Fruit fly (Drosophila melanogaster) whole organism, pupa: ENCODE results near the gene CAH7.
A peak's percentile ranks its signal among the peaks of the same experiment; 100 is the strongest.

Experiments
- CG10348 ChIP-seq: fragments of 200-800 bp; sonication (Bioruptor generic); IDR thresholded peaks from 2 replicates; pipeline ENCODE4 v1.3.6; 2022; ENCODE audit warnings: missing biosample characterization, missing genetic modification characterization
- CG12605 ChIP-seq: fragments of 200-800 bp; sonication (Bioruptor generic); IDR thresholded peaks from 2 replicates; pipeline ENCODE4 v1.3.6; 2022; ENCODE audit warnings: missing biosample characterization, missing genetic modification characterization
- CG13204 ChIP-seq: fragments of 200-800 bp; sonication (Bioruptor generic); optimal IDR thresholded peaks from 2 replicates; lab custom pipeline; 2018; ENCODE audit warnings: missing biosample characterization, mild to moderate bottlenecking, missing genetic modification characterization, moderate library complexity
- CG14655 ChIP-seq: fragments of 200-800 bp; sonication (Bioruptor generic); optimal IDR thresholded peaks from 3 replicates; lab custom pipeline; 2017; ENCODE audit warnings: mild to moderate bottlenecking, missing biosample characterization, missing genetic modification reagents, missing genetic modification characterization
- CG15710 ChIP-seq: fragments of 200-800 bp; sonication (Bioruptor generic); optimal IDR thresholded peaks from 2 replicates; lab custom pipeline; 2018; ENCODE audit warnings: missing biosample characterization, mild to moderate bottlenecking, missing genetic modification characterization, moderate library complexity
- CG17806 ChIP-seq: fragments of 200-800 bp; sonication (Bioruptor generic); optimal IDR thresholded peaks from 2 replicates; lab custom pipeline; 2018; ENCODE audit warnings: missing biosample characterization, mild to moderate bottlenecking, missing genetic modification characterization, moderate library complexity
- CG32121 ChIP-seq: fragments of 200-800 bp; sonication (Bioruptor generic); IDR thresholded peaks from 2 replicates; pipeline ENCODE4 v1.3.6; 2022; ENCODE audit warnings: missing biosample characterization, missing genetic modification characterization
- CG34367 ChIP-seq: fragments of 200-800 bp; sonication (Bioruptor generic); optimal IDR thresholded peaks from 2 replicates; lab custom pipeline; 2018; ENCODE audit warnings: missing biosample characterization, mild to moderate bottlenecking, missing genetic modification characterization
- CG4496 ChIP-seq: fragments of 200-800 bp; sonication (Bioruptor generic); IDR thresholded peaks from 3 replicates; pipeline ENCODE4 v1.3.6; 2022; ENCODE audit warnings: missing biosample characterization, missing genetic modification characterization
- CG8159 ChIP-seq: fragments of 200-800 bp; sonication (Bioruptor generic); optimal IDR thresholded peaks from 3 replicates; lab custom pipeline; 2018; ENCODE audit warnings: missing biosample characterization, mild to moderate bottlenecking, missing genetic modification characterization, moderate library complexity
- CG8301 ChIP-seq: fragments of 200-800 bp; sonication (Bioruptor generic); optimal IDR thresholded peaks from 2 replicates; lab custom pipeline; 2018; ENCODE audit warnings: missing biosample characterization, mild to moderate bottlenecking, missing genetic modification characterization
- CG9948 ChIP-seq: fragments of 200-800 bp; sonication (Bioruptor generic); optimal IDR thresholded peaks from 2 replicates; lab custom pipeline; 2018; ENCODE audit warnings: missing biosample characterization, mild to moderate bottlenecking, missing genetic modification characterization, moderate library complexity
- D1 ChIP-seq: fragments of 200-800 bp; sonication (Bioruptor generic); optimal IDR thresholded peaks from 2 replicates; lab custom pipeline; 2018; ENCODE audit warnings: missing biosample characterization, mild to moderate bottlenecking, missing genetic modification characterization, moderate library complexity
- EcR ChIP-seq: fragments of 200-800 bp; sonication (Bioruptor generic); optimal IDR thresholded peaks from 3 replicates; lab custom pipeline; 2019; ENCODE audit warnings: missing biosample characterization, missing genetic modification characterization, mild to moderate bottlenecking, moderate library complexity, missing genetic modification reagents
- Ets98B ChIP-seq: fragments of 200-800 bp; sonication (Bioruptor generic); IDR thresholded peaks from 2 replicates; pipeline ENCODE4 v1.3.6; 2022; ENCODE audit warnings: missing biosample characterization, missing genetic modification characterization
- Pif1A ChIP-seq: fragments of 200-800 bp; sonication (Bioruptor generic); optimal IDR thresholded peaks from 3 replicates; lab custom pipeline; 2016; ENCODE audit warnings: missing biosample characterization, missing genetic modification characterization
- Pif1B ChIP-seq: fragments of 200-800 bp; sonication (Bioruptor generic); optimal IDR thresholded peaks from 3 replicates; lab custom pipeline; 2016; ENCODE audit warnings: missing biosample characterization, missing genetic modification characterization
- Snoo ChIP-seq: fragments of 200-800 bp; sonication (Bioruptor generic); optimal IDR thresholded peaks from 3 replicates; lab custom pipeline; 2017; ENCODE audit warnings: missing biosample characterization, mild to moderate bottlenecking, missing genetic modification characterization, inconsistent platforms
- fd96Ca ChIP-seq: fragments of 200-800 bp; sonication (Bioruptor generic); IDR thresholded peaks from 3 replicates; pipeline ENCODE4 v1.3.6; 2022; ENCODE audit warnings: missing biosample characterization, missing genetic modification characterization
- gl ChIP-seq: fragments of 200-800 bp; sonication (Bioruptor generic); optimal IDR thresholded peaks from 2 replicates; lab custom pipeline; 2018; ENCODE audit warnings: missing biosample characterization, mild to moderate bottlenecking, missing genetic modification characterization
- rn ChIP-seq: fragments of 200-800 bp; sonication (Bioruptor generic); IDR thresholded peaks from 2 replicates; pipeline ENCODE4 v1.3.6; 2022; ENCODE audit warnings: missing biosample characterization, missing genetic modification characterization

Gene CAH7

dm6 chr3R:10111150-10111814 is 755 bp upstream of the CAH7 start:
- no peak for TF ChIP-seq D1 (tag; lab: Kevin White, UChicago)
- TF ChIP-seq, all 21 proteins: peak for 0

- peak; percentile 12 for TF ChIP-seq CG15710 (tag; lab: Kevin White, UChicago)
- no peak for TF ChIP-seq EcR (GFP tag; lab: Kevin White, UChicago)
- TF ChIP-seq CG14655 (GFP tag; lab: Kevin White, UChicago), result peak; percentile 60
- TF ChIP-seq CG13204 (GFP tag; lab: Kevin White, UChicago), result no peak
- TF ChIP-seq CG17806, result no peak
- TF ChIP-seq Pif1B (GFP tag; lab: Kevin White, UChicago), result no peak
- TF ChIP-seq rn (GFP tag; lab: Robert Waterston, UW), result no peak
- no peak for TF ChIP-seq gl (tag; lab: Kevin White, UChicago)
- peak; percentile 11 for TF ChIP-seq CG9948 (tag; lab: Kevin White, UChicago)
- TF ChIP-seq CG4496, result peak; percentile 38; the same call in 1 of the 3 replicates
- peak; percentile 56 for TF ChIP-seq CG8301 (tag; lab: Kevin White, UChicago)
- no peak for TF ChIP-seq CG10348 (GFP tag; lab: Robert Waterston, UW)
- no peak; the same call in 2 of the 3 replicates for TF ChIP-seq fd96Ca (GFP tag; lab: Robert Waterston, UW)
- TF ChIP-seq Pif1A (GFP tag; lab: Kevin White, UChicago), result no peak
- peak; percentile 11 for TF ChIP-seq Snoo (tag; lab: Kevin White, UChicago)
- peak; percentile 36 for TF ChIP-seq D1 (tag; lab: Kevin White, UChicago)
- TF ChIP-seq CG12605 (GFP tag; lab: Robert Waterston, UW), result no peak; the same call in 1 of the 2 replicates
- peak; percentile 44 for TF ChIP-seq CG8159 (tag; lab: Kevin White, UChicago)
- no peak for TF ChIP-seq CG34367 (tag; lab: Kevin White, UChicago)
- no peak; the same call in 1 of the 2 replicates for TF ChIP-seq Ets98B
- peak; percentile 30; the same call in 1 of the 2 replicates for TF ChIP-seq CG32121
Observed at dm6 chr3R:10111815-10112185, 237 bp upstream of the CAH7 start.

- TF ChIP-seq CG14655 (GFP tag; lab: Kevin White, UChicago), result no peak
- no peak for TF ChIP-seq CG4496
- no peak for TF ChIP-seq CG13204 (GFP tag; lab: Kevin White, UChicago)
- TF ChIP-seq CG10348 (GFP tag; lab: Robert Waterston, UW), result no peak
- TF ChIP-seq rn (GFP tag; lab: Robert Waterston, UW), result no peak
- no peak for TF ChIP-seq gl (tag; lab: Kevin White, UChicago)
- TF ChIP-seq Snoo (tag; lab: Kevin White, UChicago), result no peak
- no peak for TF ChIP-seq Ets98B
- no peak for TF ChIP-seq Pif1B (GFP tag; lab: Kevin White, UChicago)
- no peak for TF ChIP-seq CG8301 (tag; lab: Kevin White, UChicago)
- no peak for TF ChIP-seq CG8159 (tag; lab: Kevin White, UChicago)
- no peak for TF ChIP-seq CG12605 (GFP tag; lab: Robert Waterston, UW)
- TF ChIP-seq CG17806, result no peak
- no peak for TF ChIP-seq CG9948 (tag; lab: Kevin White, UChicago)
- no peak for TF ChIP-seq CG34367 (tag; lab: Kevin White, UChicago)
- no peak for TF ChIP-seq Pif1A (GFP tag; lab: Kevin White, UChicago)
Observed at dm6 chr3R:10113746-10114145, 1.7 kb downstream of the CAH7 start.

dm6 chr3R:10114915-10115534 is 3.0 kb downstream of the CAH7 start:
- TF ChIP-seq gl (tag; lab: Kevin White, UChicago), result peak; percentile 42
- no peak for TF ChIP-seq CG13204 (GFP tag; lab: Kevin White, UChicago)
- TF ChIP-seq CG32121, result no peak
- no peak for TF ChIP-seq CG34367 (tag; lab: Kevin White, UChicago)
- TF ChIP-seq CG14655 (GFP tag; lab: Kevin White, UChicago), result peak; percentile 40
- TF ChIP-seq Pif1A (GFP tag; lab: Kevin White, UChicago), result peak; percentile 24
- TF ChIP-seq EcR (GFP tag; lab: Kevin White, UChicago), result peak; percentile 30
- peak; percentile 13 for TF ChIP-seq CG8159 (tag; lab: Kevin White, UChicago)

- TF ChIP-seq CG13204 (GFP tag; lab: Kevin White, UChicago), result no peak
- TF ChIP-seq CG34367 (tag; lab: Kevin White, UChicago), result no peak
- no peak for TF ChIP-seq gl (tag; lab: Kevin White, UChicago)
- TF ChIP-seq CG8301 (tag; lab: Kevin White, UChicago), result no peak
- TF ChIP-seq CG9948 (tag; lab: Kevin White, UChicago), result no peak
- no peak for TF ChIP-seq CG17806
- no peak for TF ChIP-seq CG8159 (tag; lab: Kevin White, UChicago)
- no peak for TF ChIP-seq CG10348 (GFP tag; lab: Robert Waterston, UW)
- TF ChIP-seq fd96Ca (GFP tag; lab: Robert Waterston, UW), result no peak
- TF ChIP-seq CG4496, result no peak
- TF ChIP-seq Pif1B (GFP tag; lab: Kevin White, UChicago), result no peak
- TF ChIP-seq CG15710 (tag; lab: Kevin White, UChicago), result no peak
- no peak for TF ChIP-seq CG12605 (GFP tag; lab: Robert Waterston, UW)
Observed at dm6 chr3R:10115797-10116196, 3.8 kb downstream of the CAH7 start.
